Fruit fly (Drosophila melanogaster) whole organism, embryonic: Measurements from ENCODE around the gene Pbp45.
A peak's percentile ranks its signal among the peaks of the same experiment; 100 is the strongest.

Experiments used
- Blimp-1 ChIP-seq: fragments of 200-800 bp; sonication (Bioruptor generic); optimal IDR thresholded peaks from 3 replicates; lab custom pipeline; 2018; ENCODE audit warnings: missing biosample characterization, missing genetic modification characterization, mild to moderate bottlenecking, moderate library complexity, missing genetic modification reagents
- BtbVII ChIP-seq: fragments of 200-800 bp; sonication (Bioruptor generic); optimal IDR thresholded peaks from 3 replicates; lab custom pipeline; 2017; ENCODE audit warnings: missing biosample characterization, mild to moderate bottlenecking, missing genetic modification characterization
- CG10959 ChIP-seq: fragments of 200-800 bp; sonication (Bioruptor generic); IDR thresholded peaks from 2 replicates; pipeline ENCODE4 v1.3.6; 2022; ENCODE audit warnings: missing biosample characterization, missing genetic modification characterization
- CG11560 ChIP-seq: fragments of 200-800 bp; sonication (Bioruptor generic); IDR thresholded peaks from 3 replicates; pipeline ENCODE4 v1.3.6; 2022; ENCODE audit warnings: missing biosample characterization, missing genetic modification characterization
- CG11696 ChIP-seq: fragments of 200-800 bp; sonication (Bioruptor generic); IDR thresholded peaks from 2 replicates; pipeline ENCODE4 v1.3.6; 2022; ENCODE audit warnings: missing biosample characterization, missing genetic modification characterization
- CG12744 ChIP-seq: fragments of 200-800 bp; sonication (Bioruptor generic); optimal IDR thresholded peaks from 2 replicates; lab custom pipeline; 2016; ENCODE audit warnings: missing biosample characterization, missing genetic modification characterization
- CG31388 ChIP-seq: fragments of 200-800 bp; sonication (Bioruptor generic); optimal IDR thresholded peaks from 2 replicates; lab custom pipeline; 2016; ENCODE audit warnings: missing biosample characterization, missing genetic modification characterization
- CG4282 ChIP-seq: fragments of 200-800 bp; sonication (Bioruptor generic); optimal IDR thresholded peaks from 2 replicates; lab custom pipeline; 2016; ENCODE audit warnings: missing biosample characterization, missing genetic modification characterization
- CG4328 ChIP-seq: fragments of 200-800 bp; sonication (Bioruptor generic); optimal IDR thresholded peaks from 3 replicates; lab custom pipeline; 2017; ENCODE audit warnings: missing biosample characterization, missing genetic modification reagents, missing genetic modification characterization
- CG6689 ChIP-seq: fragments of 200-800 bp; sonication (Bioruptor generic); IDR thresholded peaks from 2 replicates; pipeline ENCODE4 v1.3.6; 2022; ENCODE audit warnings: missing biosample characterization, missing genetic modification characterization
- CG7372 ChIP-seq: fragments of 200-800 bp; sonication (Bioruptor generic); IDR thresholded peaks from 2 replicates; pipeline ENCODE4 v1.3.6; 2022; ENCODE audit warnings: missing biosample characterization, missing genetic modification characterization
- CG8281 ChIP-seq: fragments of 200-800 bp; sonication (Bioruptor generic); optimal IDR thresholded peaks from 2 replicates; lab custom pipeline; 2018; ENCODE audit warnings: missing biosample characterization, mild to moderate bottlenecking, missing genetic modification characterization, moderate library complexity
- CG9437 ChIP-seq: fragments of 200-800 bp; sonication (Bioruptor generic); optimal IDR thresholded peaks from 2 replicates; lab custom pipeline; 2018; ENCODE audit warnings: missing biosample characterization, mild to moderate bottlenecking, missing genetic modification characterization
- CG9609 ChIP-seq: fragments of 200-800 bp; sonication (Bioruptor generic); optimal IDR thresholded peaks from 3 replicates; lab custom pipeline; 2016; ENCODE audit warnings: missing biosample characterization, missing genetic modification characterization
- CTCF ChIP-seq: fragments of 200-800 bp; sonication (Bioruptor generic); optimal IDR thresholded peaks from 2 replicates; lab custom pipeline; 2017; ENCODE audit warnings: missing biosample characterization, mild to moderate bottlenecking, missing genetic modification characterization, moderate library complexity
- Camta ChIP-seq: fragments of 200-800 bp; sonication (Bioruptor generic); optimal IDR thresholded peaks from 2 replicates; lab custom pipeline; 2016; ENCODE audit warnings: missing biosample characterization, missing genetic modification characterization
- Dbx ChIP-seq: fragments of 200-800 bp; sonication (Bioruptor generic); IDR thresholded peaks from 3 replicates; pipeline ENCODE4 v1.3.6; 2022; ENCODE audit warnings: missing biosample characterization, missing genetic modification characterization
- Drgx ChIP-seq: fragments of 200-800 bp; sonication (Bioruptor generic); IDR thresholded peaks from 2 replicates; pipeline ENCODE4 v1.3.6; 2022; ENCODE audit warnings: missing biosample characterization, missing genetic modification characterization
- Fer2 ChIP-seq: fragments of 200-800 bp; sonication (Bioruptor generic); optimal IDR thresholded peaks from 2 replicates; lab custom pipeline; 2018; ENCODE audit warnings: missing biosample characterization, mild to moderate bottlenecking, missing genetic modification characterization, moderate library complexity
- HmgZ ChIP-seq: fragments of 200-800 bp; sonication (Bioruptor generic); optimal IDR thresholded peaks from 2 replicates; lab custom pipeline; 2018; ENCODE audit warnings: missing biosample characterization, mild to moderate bottlenecking, missing genetic modification characterization
- Hmr ChIP-seq: fragments of 200-800 bp; sonication (Bioruptor generic); optimal IDR thresholded peaks from 3 replicates; lab custom pipeline; 2017; ENCODE audit warnings: mild to moderate bottlenecking, missing biosample characterization, missing genetic modification reagents, missing genetic modification characterization
- NC2β ChIP-seq: fragments of 200-800 bp; sonication (Bioruptor generic); optimal IDR thresholded peaks from 2 replicates; lab custom pipeline; 2016; ENCODE audit warnings: missing biosample characterization, missing genetic modification characterization
- NK7.1 ChIP-seq: fragments of 200-800 bp; sonication (Bioruptor generic); optimal IDR thresholded peaks from 3 replicates; lab custom pipeline; 2016; ENCODE audit warnings: missing biosample characterization, missing genetic modification characterization
- Opbp ChIP-seq: fragments of 200-800 bp; sonication (Bioruptor generic); IDR thresholded peaks from 3 replicates; pipeline ENCODE4 v1.3.6; 2022; ENCODE audit warnings: missing biosample characterization, missing genetic modification characterization; ENCODE audit not compliant: partially characterized antibody
- Pdp1 ChIP-seq, 2 experiments: fragments of 200-800 bp; sonication (Bioruptor generic); optimal IDR thresholded peaks; 3 replicates each; lab custom pipeline; 2016; ENCODE audit warnings: missing biosample characterization in 2 of 2, missing genetic modification characterization in 2 of 2, mild to moderate bottlenecking in 1 of 2, moderate library complexity in 1 of 2
- Sry-β ChIP-seq: fragments of 200-800 bp; sonication (Bioruptor generic); optimal IDR thresholded peaks from 2 replicates; lab custom pipeline; 2018; ENCODE audit warnings: missing biosample characterization, mild to moderate bottlenecking, missing genetic modification characterization, moderate library complexity
- bsh ChIP-seq, 2 experiments: fragments of 200-800 bp; sonication (Bioruptor generic); optimal IDR thresholded peaks; 2 replicates each; lab custom pipeline; 2017 to 2018; ENCODE audit warnings: mild to moderate bottlenecking in 2 of 2, missing biosample characterization in 2 of 2, missing genetic modification characterization in 2 of 2, moderate library complexity in 1 of 2
- dimm ChIP-seq: fragments of 200-800 bp; sonication (Bioruptor generic); IDR thresholded peaks from 2 replicates; pipeline ENCODE4 v1.3.6; 2022; ENCODE audit warnings: missing biosample characterization, missing genetic modification characterization
- dpn ChIP-seq, 2 experiments: fragments of 200-800 bp; sonication (Bioruptor generic); optimal IDR thresholded peaks; 3 replicates each; lab custom pipeline; 2016; ENCODE audit warnings: missing biosample characterization in 2 of 2, missing genetic modification characterization in 2 of 2
- gce ChIP-seq: fragments of 200-800 bp; sonication (Bioruptor generic); IDR thresholded peaks from 3 replicates; pipeline ENCODE4 v1.3.6; 2022; ENCODE audit warnings: missing biosample characterization, missing genetic modification characterization
- gcm2 ChIP-seq: fragments of 200-800 bp; sonication (Bioruptor generic); optimal IDR thresholded peaks from 2 replicates; lab custom pipeline; 2016; ENCODE audit warnings: missing biosample characterization, missing genetic modification characterization
- gem ChIP-seq: fragments of 200-800 bp; sonication (Bioruptor generic); optimal IDR thresholded peaks from 2 replicates; lab custom pipeline; 2019; ENCODE audit warnings: missing biosample characterization, mild to moderate bottlenecking, missing genetic modification characterization, moderate library complexity
- ham ChIP-seq: fragments of 200-800 bp; sonication (Bioruptor generic); IDR thresholded peaks from 2 replicates; pipeline ENCODE4 v1.3.6; 2022; ENCODE audit warnings: missing biosample characterization, missing genetic modification characterization
- kah ChIP-seq: fragments of 200-800 bp; sonication (Bioruptor generic); optimal IDR thresholded peaks from 2 replicates; lab custom pipeline; 2018; ENCODE audit warnings: missing biosample characterization, mild to moderate bottlenecking, missing genetic modification characterization
- ken ChIP-seq: fragments of 200-800 bp; sonication (Bioruptor generic); IDR thresholded peaks from 3 replicates; pipeline ENCODE4 v1.3.6; 2022; ENCODE audit warnings: missing biosample characterization, missing genetic modification characterization
- lilli ChIP-seq: fragments of 200-800 bp; sonication (Bioruptor generic); optimal IDR thresholded peaks from 3 replicates; lab custom pipeline; 2016; ENCODE audit warnings: missing biosample characterization, missing genetic modification characterization
- pzg ChIP-seq: fragments of 200-800 bp; sonication (Bioruptor generic); optimal IDR thresholded peaks from 3 replicates; lab custom pipeline; 2018; ENCODE audit warnings: missing biosample characterization, mild to moderate bottlenecking, missing genetic modification characterization, moderate library complexity
- ranshi ChIP-seq: fragments of 200-800 bp; sonication (Bioruptor generic); IDR thresholded peaks from 2 replicates; pipeline ENCODE4 v1.3.6; 2022; ENCODE audit warnings: missing biosample characterization, missing genetic modification characterization
- sc ChIP-seq, 3 experiments: fragments of >200 bp in 2 of 3; fragments of 200-800 bp in 1 of 3; sonication (Bioruptor generic) in 1 of 3; optimal IDR thresholded peaks; 2 replicates in 2 of 3; 3 replicates in 1 of 3; lab custom pipeline; 2017; ENCODE audit warnings: mild to moderate bottlenecking in 1 of 3, missing biosample characterization in 1 of 3, missing genetic modification characterization in 1 of 3, missing genetic modification reagents in 1 of 3
- shn ChIP-seq: fragments of 200-800 bp; sonication (Bioruptor generic); optimal IDR thresholded peaks from 3 replicates; lab custom pipeline; 2016; ENCODE audit warnings: missing biosample characterization, missing genetic modification characterization
- sisA ChIP-seq: fragments of 200-800 bp; sonication (Bioruptor generic); IDR thresholded peaks from 2 replicates; pipeline ENCODE4 v1.3.6; 2022; ENCODE audit warnings: missing biosample characterization, missing genetic modification characterization
- sob ChIP-seq: fragments of 200-800 bp; sonication (Bioruptor generic); IDR thresholded peaks from 2 replicates; pipeline ENCODE4 v1.3.6; 2022; ENCODE audit warnings: missing biosample characterization, missing genetic modification characterization
- sr ChIP-seq: fragments of 200-800 bp; sonication (Bioruptor generic); IDR thresholded peaks from 3 replicates; pipeline ENCODE4 v1.3.6; 2022; ENCODE audit warnings: missing biosample characterization, missing genetic modification characterization
- ssp ChIP-seq: fragments of 200-800 bp; sonication (Bioruptor generic); IDR thresholded peaks from 2 replicates; pipeline ENCODE4 v1.3.6; 2022; ENCODE audit warnings: missing biosample characterization, missing genetic modification characterization
- tin ChIP-seq: fragments of 200-800 bp; sonication (Bioruptor generic); optimal IDR thresholded peaks from 3 replicates; lab custom pipeline; 2016; ENCODE audit warnings: missing biosample characterization, missing genetic modification characterization
- trem ChIP-seq: fragments of 200-800 bp; optimal IDR thresholded peaks from 3 replicates; lab custom pipeline; 2019; ENCODE audit warnings: missing biosample characterization, mild to moderate bottlenecking, missing genetic modification characterization, moderate library complexity
- vfl ChIP-seq: fragments of 200-800 bp; sonication (Bioruptor generic); optimal IDR thresholded peaks from 2 replicates; lab custom pipeline; 2016; ENCODE audit warnings: missing biosample characterization, missing genetic modification characterization
- wek ChIP-seq: fragments of 200-800 bp; sonication (Bioruptor generic); optimal IDR thresholded peaks from 3 replicates; lab custom pipeline; 2018; ENCODE audit warnings: missing biosample characterization, mild to moderate bottlenecking, missing genetic modification characterization, moderate library complexity
- zfh1 ChIP-seq: fragments of 200-800 bp; sonication (Bioruptor generic); IDR thresholded peaks from 3 replicates; pipeline ENCODE4 v1.3.6; 2022; ENCODE audit warnings: missing biosample characterization, missing genetic modification characterization

The Pbp45 gene

dm6 chr3R:15836864-15837824 lies 2.2 kb downstream of the Pbp45 start, which contains the start of the genes ND-23 and spn-E (continued):
- TF ChIP-seq vfl (no peak), Blimp-1 (GFP tag; lab: Kevin White, UChicago) (no peak), sob (GFP tag; lab: Robert Waterston, UW) (0 out of 2 replicates have a peak, but pooled peaks have one; percentile 58), Opbp (GFP tag; lab: Robert Waterston, UW) (peak; percentile 42; the same call in 1 of the 3 replicates), BtbVII (GFP tag; lab: Kevin White, UChicago) (no peak), Pdp1 (GFP tag; optimal IDR thresholded peaks at IDR 0.05; lab: Kevin White, UChicago) (peak in 1 of 2 experiments; percentile 99), dpn (GFP tag; optimal IDR thresholded peaks at IDR 0.05; lab: Kevin White, UChicago) (peak in 1 of 2 experiments; percentile 60), CG4282 (GFP tag; lab: Kevin White, UChicago) (no peak), shn (no peak), CG7372 (GFP tag; lab: Robert Waterston, UW) (peak; percentile 48), lilli (GFP tag; lab: Kevin White, UChicago) (peak; percentile 26), CTCF (GFP tag; lab: Kevin White, UChicago) (no peak), wek (GFP tag; lab: Kevin White, UChicago) (peak; percentile 93), trem (peak; percentile 49), HmgZ (tag; lab: Kevin White, UChicago) (no peak), gce (GFP tag; lab: Robert Waterston, UW) (no peak), NC2β (no peak), CG11560 (tag; lab: Robert Waterston, UW) (no peak), CG8281 (no peak), pzg (GFP tag; lab: Kevin White, UChicago) (peak; percentile 35), sc (optimal IDR thresholded peaks at IDR 0.05; lab: Kevin White, UChicago) (no peak), sc (GFP tag; optimal IDR thresholded peaks at IDR 0.05; lab: Kevin White, UChicago) (no peak), bsh (GFP tag; optimal IDR thresholded peaks at IDR 0.05; lab: Kevin White, UChicago) (peak in 1 of 2 experiments; percentile 49), CG10959 (no peak), sr (GFP tag; lab: Robert Waterston, UW) (no peak), kah (GFP tag; lab: Kevin White, UChicago) (no peak), CG9437 (GFP tag; lab: Kevin White, UChicago) (no peak), CG9609 (GFP tag; lab: Kevin White, UChicago) (no peak), ham (GFP tag; lab: Robert Waterston, UW) (no peak), CG12744 (GFP tag; lab: Kevin White, UChicago) (no peak), Camta (no peak), ken (GFP tag; lab: Robert Waterston, UW) (0 out of 3 replicates have a peak, but pooled peaks have one; percentile 47), zfh1 (GFP tag; lab: Robert Waterston, UW) (no peak; the same call in 2 of the 3 replicates), Drgx (0 out of 2 replicates have a peak, but pooled peaks have one; percentile 23), gcm2 (GFP tag; lab: Kevin White, UChicago) (no peak), CG31388 (GFP tag; lab: Kevin White, UChicago) (no peak), CG4328 (GFP tag; lab: Kevin White, UChicago) (no peak), NK7.1 (no peak), Fer2 (tag; lab: Kevin White, UChicago) (peak; percentile 53), ssp (peak; percentile 48), sisA (no peak; the same call in 1 of the 2 replicates), CG6689 (GFP tag; lab: Robert Waterston, UW) (peak; percentile 57; the same call in 1 of the 2 replicates), Sry-β (GFP tag; lab: Kevin White, UChicago) (no peak), ranshi (GFP tag; lab: Robert Waterston, UW) (peak; percentile 41; the same call in 1 of the 2 replicates), Hmr (GFP tag; lab: Kevin White, UChicago) (peak; percentile 57), tin (GFP tag; lab: Kevin White, UChicago) (peak; percentile 43), dimm (GFP tag; lab: Robert Waterston, UW) (no peak), CG11696 (no peak), gem (tag; lab: Kevin White, UChicago) (peak; percentile 85), Dbx (GFP tag; lab: Robert Waterston, UW) (peak; percentile 73; the same call in 2 of the 3 replicates)
